Worm (Caenorhabditis elegans) whole organism, L1 larva: ENCODE measurements around the gene str-185.

ENCODE experiments used
- aly-2 ChIP-seq: fragments of 150-350 bp; optimal IDR thresholded peaks from 2 replicates; lab custom pipeline; 2014; ENCODE audit warnings: missing biosample characterization, missing genetic modification characterization
- ama-1 ChIP-seq: fragments of 150-350 bp; optimal IDR thresholded peaks from 2 replicates; lab custom pipeline; 2014
- fkh-4 ChIP-seq: sonication (generic microtip); optimal IDR thresholded peaks from 2 replicates; lab custom pipeline; 2016; ENCODE audit warnings: missing compliant biosample characterization, missing genetic modification characterization, borderline replicate concordance

ce11 chrIV:4406054-4406539, 23.7 kb downstream of the str-185 start:
- TF ChIP-seq fkh-4 (tag; lab: Kevin White, UChicago) (no peak), aly-2 (tag; lab: Kevin White, UChicago) (peak; percentile 37), ama-1 (lab: Kevin White, UChicago) (peak; percentile 27)
